Worm (Caenorhabditis elegans) whole organism, young adult: ENCODE measurements around the gene F28F9.2.

ENCODE experiments used
- F22D6.2 ChIP-seq: sonication (generic microtip); optimal IDR thresholded peaks from 2 replicates; lab custom pipeline; 2016; ENCODE audit warnings: mild to moderate bottlenecking, missing genetic modification characterization, missing compliant biosample characterization
- F33H1.4 ChIP-seq: fragments of 200-800 bp; sonication (Bioruptor generic); IDR thresholded peaks from 2 replicates; pipeline ENCODE4 v1.3.6; 2022; ENCODE audit warnings: missing genetic modification reagents, missing genetic modification characterization, missing compliant biosample characterization
- F37B4.10 ChIP-seq: fragments of 200-800 bp; sonication (Bioruptor generic); IDR thresholded peaks from 2 replicates; pipeline ENCODE4 v1.3.6; 2022; ENCODE audit warnings: missing genetic modification characterization, missing compliant biosample characterization
- T26A5.8 ChIP-seq: sonication (generic microtip); optimal IDR thresholded peaks from 2 replicates; lab custom pipeline; 2016; ENCODE audit warnings: missing genetic modification characterization, missing compliant biosample characterization
- Y53G8AR.9 ChIP-seq: fragments of 200-800 bp; sonication (Bioruptor generic); conservative IDR thresholded peaks from 2 replicates; pipeline ENCODE4 v1.3.6; 2022; ENCODE audit warnings: missing genetic modification reagents, missing genetic modification characterization, missing compliant biosample characterization
- Y56A3A.18 ChIP-seq: fragments of 200-800 bp; sonication (Bioruptor generic); IDR thresholded peaks from 2 replicates; pipeline ENCODE4 v1.3.6; 2022; ENCODE audit warnings: missing genetic modification reagents, missing genetic modification characterization, missing compliant biosample characterization
- athp-1 ChIP-seq: sonication (generic microtip); optimal IDR thresholded peaks from 2 replicates; lab custom pipeline; 2017; ENCODE audit warnings: mild to moderate bottlenecking, missing genetic modification characterization, missing compliant biosample characterization
- ceh-40 ChIP-seq: fragments of 200-800 bp; sonication (Bioruptor generic); IDR thresholded peaks from 2 replicates; pipeline ENCODE4 v1.3.6; 2022; ENCODE audit warnings: missing genetic modification characterization, missing compliant biosample characterization
- dox-1 ChIP-seq: fragments of 200-800 bp; sonication (Bioruptor generic); IDR thresholded peaks from 2 replicates; pipeline ENCODE4 v1.3.6; 2022; ENCODE audit warnings: missing genetic modification reagents, missing genetic modification characterization, missing compliant biosample characterization
- ets-4 ChIP-seq: fragments of 200-800 bp; sonication (Bioruptor generic); optimal IDR thresholded peaks from 2 replicates; lab custom pipeline; 2018; ENCODE audit warnings: mild to moderate bottlenecking, missing genetic modification characterization, missing compliant biosample characterization
- him-1 ChIP-seq: sonication (generic microtip); optimal IDR thresholded peaks from 2 replicates; lab custom pipeline; 2016; ENCODE audit warnings: missing genotype, missing genetic modification reagents, missing genetic modification characterization, missing compliant biosample characterization
- madf-8 ChIP-seq: fragments of 200-800 bp; sonication (Bioruptor generic); conservative IDR thresholded peaks from 2 replicates; pipeline ENCODE4 v1.3.6; 2022; ENCODE audit warnings: missing genetic modification reagents, missing genetic modification characterization, missing compliant biosample characterization
- mxl-1 ChIP-seq: sonication (generic microtip); optimal IDR thresholded peaks from 2 replicates; lab custom pipeline; 2016; ENCODE audit warnings: missing genetic modification characterization, missing compliant biosample characterization
- unc-130 ChIP-seq: sonication (generic microtip); optimal IDR thresholded peaks from 2 replicates; lab custom pipeline; 2016; ENCODE audit warnings: missing genetic modification reagents, missing genetic modification characterization, missing compliant biosample characterization
- zfh-2 ChIP-seq: fragments of 200-800 bp; sonication (Bioruptor generic); conservative IDR thresholded peaks from 2 replicates; pipeline ENCODE4 v1.3.6; 2022; ENCODE audit warnings: missing genetic modification reagents, missing genetic modification characterization, missing compliant biosample characterization
- ztf-6 ChIP-seq: fragments of 200-800 bp; sonication (Bioruptor generic); IDR thresholded peaks from 2 replicates; pipeline ENCODE4 v1.3.6; 2022; ENCODE audit warnings: missing genetic modification reagents, missing genetic modification characterization, missing compliant biosample characterization

Gene F28F9.2

ce11 chrIV:3881119-3881518 is 41.6 kb downstream of the F28F9.2 start, which contains the start of the genes F37C4.8 and oac-23 (continued):
- TF ChIP-seq ceh-40 (no peak), T26A5.8 (tag; lab: Kevin White, UChicago) (no peak), mxl-1 (tag; lab: Kevin White, UChicago) (no peak), him-1 (tag; lab: Kevin White, UChicago) (no peak), madf-8 (GFP tag; lab: Robert Waterston, UW) (no peak), athp-1 (tag; lab: Kevin White, UChicago) (no peak)
- TF ChIP-seq, all 124 proteins: peak for 0

DNA sequence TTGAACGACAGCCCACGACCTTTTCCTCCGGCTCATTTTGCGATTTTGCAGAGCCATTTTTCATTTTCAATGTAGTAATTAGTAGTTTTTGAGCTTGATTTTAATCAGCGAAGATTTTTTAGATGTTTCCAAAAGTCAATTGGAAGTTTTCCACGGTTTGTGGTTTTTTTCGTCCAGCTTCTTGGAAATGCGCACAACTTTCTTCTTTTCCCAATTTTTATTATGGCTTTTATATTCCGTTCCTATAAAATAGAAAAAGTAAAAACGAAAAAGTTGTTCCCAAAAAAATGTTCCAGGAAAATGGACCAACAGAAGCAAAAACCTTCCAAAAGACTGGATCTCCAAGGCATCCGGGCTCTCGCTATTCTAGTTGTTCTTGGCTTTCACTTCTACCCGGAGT is 45.8 kb downstream of the F28F9.2 start, which contains the start of gene oac-22:
Gene oac-22, plus strand, starts transcription at position 301 of the 400 bp plus-strand sequence.
- TF ChIP-seq ztf-6 (GFP tag; lab: Robert Waterston, UW), result no peak
- TF ChIP-seq dox-1 (GFP tag; lab: Robert Waterston, UW), result no peak

ce11 chrIV:3888963-3889362 is 49.4 kb downstream of the F28F9.2 start, which contains the start of gene oac-21:
Gene oac-21 (plus strand): TSS chrIV:3889263.
- TF ChIP-seq F22D6.2 (tag; lab: Kevin White, UChicago), result no peak
- TF ChIP-seq unc-130, result no peak
- TF ChIP-seq zfh-2, result no peak
- TF ChIP-seq F37B4.10 (GFP tag; lab: Robert Waterston, UW), result no peak
- no peak for TF ChIP-seq Y56A3A.18 (GFP tag; lab: Robert Waterston, UW)
- TF ChIP-seq ets-4 (GFP tag; lab: Kevin White, UChicago), result no peak
- no peak for TF ChIP-seq Y53G8AR.9 (GFP tag; lab: Robert Waterston, UW)
- TF ChIP-seq F33H1.4 (GFP tag; lab: Robert Waterston, UW), result no peak
